Fruit fly (Drosophila melanogaster) whole organism, embryonic: ENCODE results near the gene Patj.

Source experiments
- Atf3 ChIP-seq: fragments of 200-800 bp; sonication (Bioruptor generic); optimal IDR thresholded peaks from 3 replicates; lab custom pipeline; 2016; ENCODE audit warnings: missing biosample characterization, missing genetic modification characterization
- CG10321 ChIP-seq: fragments of 200-800 bp; sonication (Bioruptor generic); IDR thresholded peaks from 2 replicates; pipeline ENCODE4 v1.3.6; 2022; ENCODE audit warnings: missing biosample characterization, missing genetic modification characterization
- CG18262 ChIP-seq: fragments of 200-800 bp; optimal IDR thresholded peaks from 3 replicates; lab custom pipeline; 2019; ENCODE audit warnings: missing biosample characterization, mild to moderate bottlenecking, missing genetic modification characterization, moderate library complexity
- CG3726 ChIP-seq: fragments of 200-800 bp; sonication (Bioruptor generic); IDR thresholded peaks from 3 replicates; pipeline ENCODE4, ENCODE4 v1.3.6; 2022; ENCODE audit warnings: missing biosample characterization, missing genetic modification characterization
- MBD-R2 ChIP-seq: fragments of 200-800 bp; sonication (Bioruptor generic); IDR thresholded peaks from 2 replicates; pipeline ENCODE4 v1.3.6; 2022; ENCODE audit warnings: missing biosample characterization, missing genetic modification characterization
- chn ChIP-seq: fragments of 200-800 bp; sonication (Bioruptor generic); optimal IDR thresholded peaks from 2 replicates; lab custom pipeline; 2016; ENCODE audit warnings: missing biosample characterization, missing genetic modification characterization
- ci ChIP-seq: fragments of 200-800 bp; sonication (Bioruptor generic); IDR thresholded peaks from 3 replicates; pipeline ENCODE4 v1.3.6; 2022; ENCODE audit warnings: missing biosample characterization, missing genetic modification characterization
- cwo ChIP-seq: fragments of 200-800 bp; sonication (Bioruptor generic); optimal IDR thresholded peaks from 3 replicates; lab custom pipeline; 2017; ENCODE audit warnings: missing biosample characterization, missing genetic modification characterization, mild to moderate bottlenecking, moderate library complexity, missing genetic modification reagents
- gro ChIP-seq: fragments of 200-800 bp; sonication (Bioruptor generic); optimal IDR thresholded peaks from 2 replicates; lab custom pipeline; 2016; ENCODE audit warnings: missing biosample characterization, missing genetic modification characterization
- gsb ChIP-seq: fragments of 200-800 bp; sonication (Bioruptor generic); IDR thresholded peaks from 2 replicates; pipeline ENCODE4 v1.3.6; 2022; ENCODE audit warnings: missing biosample characterization, missing genetic modification characterization
- scrt ChIP-seq: fragments of 200-800 bp; sonication (Bioruptor generic); optimal IDR thresholded peaks from 2 replicates; lab custom pipeline; 2018; ENCODE audit warnings: missing biosample characterization, mild to moderate bottlenecking, missing genetic modification characterization, moderate library complexity
- sens ChIP-seq: fragments of 200-800 bp; sonication (Bioruptor generic); peaks from one replicate; lab custom pipeline; 2016; ENCODE audit warnings: missing biosample characterization, missing genetic modification characterization
- tgo ChIP-seq: fragments of 200-800 bp; sonication (Bioruptor generic); IDR thresholded peaks from 3 replicates; pipeline ENCODE4 v1.3.6; 2022; ENCODE audit warnings: missing biosample characterization, missing genetic modification characterization
- zfh1 ChIP-seq: fragments of 200-800 bp; sonication (Bioruptor generic); IDR thresholded peaks from 3 replicates; pipeline ENCODE4 v1.3.6; 2022; ENCODE audit warnings: missing biosample characterization, missing genetic modification characterization

- TF ChIP-seq gro (GFP tag; lab: Kevin White, UChicago), result peak; percentile 61
- TF ChIP-seq scrt (GFP tag; lab: Kevin White, UChicago), result no peak
- peak; percentile 29; the same call in 1 of the 2 replicates for TF ChIP-seq MBD-R2 (GFP tag; lab: Robert Waterston, UW)
- no peak for TF ChIP-seq tgo (GFP tag; lab: Robert Waterston, UW)
- no peak for TF ChIP-seq gsb (GFP tag; lab: Robert Waterston, UW)
- peak; percentile 43 for TF ChIP-seq CG18262 (tag; lab: Kevin White, UChicago)
- TF ChIP-seq Atf3 (GFP tag; lab: Kevin White, UChicago), result no peak
- TF ChIP-seq ci (GFP tag; lab: Robert Waterston, UW), result no peak
- TF ChIP-seq chn, result peak; percentile 4
- TF ChIP-seq CG10321 (GFP tag; lab: Robert Waterston, UW), result no peak; the same call in 1 of the 2 replicates
- TF ChIP-seq sens (GFP tag; lab: Kevin White, UChicago), result peak; percentile 84
- TF ChIP-seq zfh1, result peak; percentile 26; the same call in 1 of the 3 replicates
- TF ChIP-seq cwo (GFP tag; lab: Kevin White, UChicago), result no peak
- no peak for TF ChIP-seq CG3726 (GFP tag; lab: Robert Waterston, UW)
Measured at dm6 chr3L:1794943-1795696, 3.5 kb upstream of the Patj start, which contains the start of the genes alpha-Spec, dlt and Cdc37.
